Fruit fly (Drosophila melanogaster) whole organism, embryonic: ENCODE data around the gene sdk.

ENCODE experiments used
- Adf1 ChIP-seq: fragments of 200-800 bp; sonication (Bioruptor generic); IDR thresholded peaks from 2 replicates; pipeline ENCODE4 v1.3.6; 2022; ENCODE audit warnings: missing biosample characterization, missing genetic modification characterization
- Awh ChIP-seq: fragments of 200-800 bp; sonication (Bioruptor generic); IDR thresholded peaks from 2 replicates; pipeline ENCODE4, ENCODE4 v1.3.6; 2022; ENCODE audit warnings: missing biosample characterization, missing genetic modification characterization
- Blimp-1 ChIP-seq: fragments of 200-800 bp; sonication (Bioruptor generic); optimal IDR thresholded peaks from 3 replicates; lab custom pipeline; 2018; ENCODE audit warnings: missing biosample characterization, missing genetic modification characterization, mild to moderate bottlenecking, moderate library complexity, missing genetic modification reagents
- CG10462 ChIP-seq: fragments of 200-800 bp; sonication (Bioruptor generic); optimal IDR thresholded peaks from 2 replicates; lab custom pipeline; 2016; ENCODE audit warnings: missing biosample characterization, missing genetic modification characterization
- CG11504 ChIP-seq: fragments of 200-800 bp; sonication (Bioruptor generic); optimal IDR thresholded peaks from 3 replicates; lab custom pipeline; 2019; ENCODE audit warnings: missing biosample characterization, mild to moderate bottlenecking, missing genetic modification characterization, moderate library complexity
- CG12299 ChIP-seq: fragments of 200-800 bp; sonication (Bioruptor generic); optimal IDR thresholded peaks from 2 replicates; lab custom pipeline; 2018; ENCODE audit warnings: missing biosample characterization, mild to moderate bottlenecking, missing genetic modification characterization
- CG12391 ChIP-seq: fragments of 200-800 bp; sonication (Bioruptor generic); optimal IDR thresholded peaks from 3 replicates; lab custom pipeline; 2018; ENCODE audit warnings: missing biosample characterization, mild to moderate bottlenecking, missing genetic modification characterization, moderate library complexity
- CG17328 ChIP-seq: fragments of 200-800 bp; sonication (Bioruptor generic); IDR thresholded peaks from 2 replicates; pipeline ENCODE4 v1.3.6; 2022; ENCODE audit warnings: missing biosample characterization, missing genetic modification characterization
- CG17359 ChIP-seq: fragments of 200-800 bp; sonication (Bioruptor generic); optimal IDR thresholded peaks from 3 replicates; lab custom pipeline; 2018; ENCODE audit warnings: missing biosample characterization, mild to moderate bottlenecking, missing genetic modification characterization, moderate library complexity
- CG17802 ChIP-seq: fragments of 200-800 bp; sonication (Bioruptor generic); optimal IDR thresholded peaks from 2 replicates; lab custom pipeline; 2018; ENCODE audit warnings: missing biosample characterization, mild to moderate bottlenecking, missing genetic modification characterization, moderate library complexity
- CG2199 ChIP-seq: fragments of 200-800 bp; sonication (Bioruptor generic); IDR thresholded peaks from 3 replicates; pipeline ENCODE4 v1.3.6; 2022; ENCODE audit warnings: missing biosample characterization, missing genetic modification characterization
- CG2712 ChIP-seq: fragments of 200-800 bp; optimal IDR thresholded peaks from 3 replicates; lab custom pipeline; 2019; ENCODE audit warnings: missing biosample characterization, mild to moderate bottlenecking, missing genetic modification characterization, moderate library complexity
- CG2875 ChIP-seq: fragments of 200-800 bp; sonication (Bioruptor generic); optimal IDR thresholded peaks from 2 replicates; lab custom pipeline; 2017; ENCODE audit warnings: missing biosample characterization, mild to moderate bottlenecking, missing genetic modification characterization, missing genetic modification reagents
- CG33557 ChIP-seq: fragments of 200-800 bp; sonication (Bioruptor generic); optimal IDR thresholded peaks from 2 replicates; lab custom pipeline; 2019; ENCODE audit warnings: missing biosample characterization, mild to moderate bottlenecking, missing genetic modification characterization, moderate library complexity
- CG34224 ChIP-seq: fragments of 200-800 bp; sonication (Bioruptor generic); IDR thresholded peaks from 3 replicates; pipeline ENCODE4 v1.3.6; 2022; ENCODE audit warnings: missing biosample characterization, missing genetic modification characterization; ENCODE audit not compliant: partially characterized antibody
- CG3995 ChIP-seq: fragments of 200-800 bp; sonication (Bioruptor generic); optimal IDR thresholded peaks from 3 replicates; lab custom pipeline; 2016; ENCODE audit warnings: missing biosample characterization, missing genetic modification characterization
- CG42726 ChIP-seq: fragments of 200-800 bp; sonication (Bioruptor generic); IDR thresholded peaks from 2 replicates; pipeline ENCODE4 v1.3.6; 2022; ENCODE audit warnings: missing biosample characterization, missing genetic modification characterization; ENCODE audit not compliant: partially characterized antibody
- CG43689 ChIP-seq: fragments of 200-800 bp; sonication (Bioruptor generic); IDR thresholded peaks from 2 replicates; pipeline ENCODE4 v1.3.6; 2022; ENCODE audit warnings: missing biosample characterization, missing genetic modification characterization
- CG6272 ChIP-seq: fragments of 200-800 bp; sonication (Bioruptor generic); IDR thresholded peaks from 2 replicates; pipeline ENCODE4 v1.3.6; 2022; ENCODE audit warnings: missing biosample characterization, missing genetic modification characterization
- CG7839 ChIP-seq: fragments of 200-800 bp; sonication (Bioruptor generic); optimal IDR thresholded peaks from 3 replicates; lab custom pipeline; 2018; ENCODE audit warnings: missing biosample characterization, mild to moderate bottlenecking, missing genetic modification characterization, moderate library complexity
- CG8388 ChIP-seq: fragments of 200-800 bp; sonication (Bioruptor generic); optimal IDR thresholded peaks from 2 replicates; lab custom pipeline; 2019; ENCODE audit warnings: missing biosample characterization, mild to moderate bottlenecking, missing genetic modification characterization, moderate library complexity
- CG8944 ChIP-seq: fragments of 200-800 bp; sonication (Bioruptor generic); optimal IDR thresholded peaks from 3 replicates; lab custom pipeline; 2016; ENCODE audit warnings: missing biosample characterization, missing genetic modification characterization
- Dip3 ChIP-seq: fragments of 200-800 bp; sonication (Bioruptor generic); optimal IDR thresholded peaks from 3 replicates; lab custom pipeline; 2016; ENCODE audit warnings: missing biosample characterization, missing genetic modification characterization
- Lim3 ChIP-seq: fragments of 200-800 bp; sonication (Bioruptor generic); IDR thresholded peaks from 2 replicates; pipeline ENCODE4 v1.3.6; 2022; ENCODE audit warnings: missing biosample characterization, missing genetic modification characterization
- Med ChIP-seq: fragments of 200-800 bp; sonication (Bioruptor generic); peaks from one replicate; lab custom pipeline; 2016; ENCODE audit warnings: missing biosample characterization, missing genetic modification characterization, mild to moderate bottlenecking, inconsistent platforms, moderate library complexity
- Optix ChIP-seq: fragments of 200-800 bp; sonication (Bioruptor generic); IDR thresholded peaks from 3 replicates; pipeline ENCODE4 v1.3.6; 2022; ENCODE audit warnings: missing biosample characterization, missing genetic modification characterization
- PHDP ChIP-seq: fragments of 200-800 bp; sonication (Bioruptor generic); optimal IDR thresholded peaks from 3 replicates; lab custom pipeline; 2018; ENCODE audit warnings: missing biosample characterization, mild to moderate bottlenecking, missing genetic modification characterization, moderate library complexity
- Six4 ChIP-seq: fragments of 200-800 bp; sonication (Bioruptor generic); optimal IDR thresholded peaks from 2 replicates; lab custom pipeline; 2016; ENCODE audit warnings: missing biosample characterization, missing genetic modification characterization
- Xrp1 ChIP-seq: fragments of 200-800 bp; sonication (Bioruptor generic); IDR thresholded peaks from 2 replicates; pipeline ENCODE4 v1.3.6; 2022; ENCODE audit warnings: missing biosample characterization, missing genetic modification characterization
- ci ChIP-seq: fragments of 200-800 bp; sonication (Bioruptor generic); IDR thresholded peaks from 3 replicates; pipeline ENCODE4 v1.3.6; 2022; ENCODE audit warnings: missing biosample characterization, missing genetic modification characterization
- cwo ChIP-seq: fragments of 200-800 bp; sonication (Bioruptor generic); optimal IDR thresholded peaks from 3 replicates; lab custom pipeline; 2017; ENCODE audit warnings: missing biosample characterization, missing genetic modification characterization, mild to moderate bottlenecking, moderate library complexity, missing genetic modification reagents
- dimm ChIP-seq: fragments of 200-800 bp; sonication (Bioruptor generic); IDR thresholded peaks from 2 replicates; pipeline ENCODE4 v1.3.6; 2022; ENCODE audit warnings: missing biosample characterization, missing genetic modification characterization
- gem ChIP-seq: fragments of 200-800 bp; sonication (Bioruptor generic); optimal IDR thresholded peaks from 2 replicates; lab custom pipeline; 2019; ENCODE audit warnings: missing biosample characterization, mild to moderate bottlenecking, missing genetic modification characterization, moderate library complexity
- grau ChIP-seq: fragments of 200-800 bp; optimal IDR thresholded peaks from 3 replicates; lab custom pipeline; 2019; ENCODE audit warnings: missing biosample characterization, mild to moderate bottlenecking, missing genetic modification characterization, moderate library complexity
- ham ChIP-seq: fragments of 200-800 bp; sonication (Bioruptor generic); IDR thresholded peaks from 2 replicates; pipeline ENCODE4 v1.3.6; 2022; ENCODE audit warnings: missing biosample characterization, missing genetic modification characterization
- hkb ChIP-seq, 2 experiments: fragments of 200-800 bp in 1 of 2; fragments of >200 bp in 1 of 2; sonication (Bioruptor generic) in 1 of 2; IDR thresholded peaks in 1 of 2; optimal IDR thresholded peaks in 1 of 2; 2 replicates each; pipeline versions ENCODE4 v1.3.6 to Lab custom; 2017 to 2022; ENCODE audit warnings: missing biosample characterization in 1 of 2, missing genetic modification characterization in 1 of 2
- lbe ChIP-seq: fragments of 200-800 bp; sonication (Bioruptor generic); optimal IDR thresholded peaks from 2 replicates; lab custom pipeline; 2016; ENCODE audit warnings: missing biosample characterization, mild to moderate bottlenecking, missing genetic modification characterization
- lola ChIP-seq, 3 experiments: fragments of >200 bp in 2 of 3; fragments of 200-800 bp in 1 of 3; sonication (Bioruptor generic) in 1 of 3; optimal IDR thresholded peaks; 2 replicates each; lab custom pipeline; 2017 to 2019; ENCODE audit warnings: missing biosample characterization in 3 of 3, missing genetic modification characterization in 3 of 3, mild to moderate bottlenecking in 1 of 3, moderate library complexity in 1 of 3
- nerfin-2 ChIP-seq: fragments of 200-800 bp; sonication (Bioruptor generic); IDR thresholded peaks from 2 replicates; pipeline ENCODE4 v1.3.6; 2022; ENCODE audit warnings: missing biosample characterization, missing genetic modification characterization; ENCODE audit not compliant: partially characterized antibody
- prd ChIP-seq, 3 experiments: fragments of >200 bp in 2 of 3; fragments of 200-800 bp in 1 of 3; sonication (Bioruptor generic) in 1 of 3; optimal IDR thresholded peaks in 2 of 3; IDR thresholded peaks in 1 of 3; 2 replicates in 2 of 3; 3 replicates in 1 of 3; pipeline versions ENCODE4 v1.3.6 to Lab custom; 2017 to 2022; ENCODE audit warnings: missing biosample characterization in 1 of 3, missing genetic modification characterization in 1 of 3
- sc ChIP-seq, 3 experiments: fragments of >200 bp in 2 of 3; fragments of 200-800 bp in 1 of 3; sonication (Bioruptor generic) in 1 of 3; optimal IDR thresholded peaks; 2 replicates in 2 of 3; 3 replicates in 1 of 3; lab custom pipeline; 2017; ENCODE audit warnings: mild to moderate bottlenecking in 1 of 3, missing biosample characterization in 1 of 3, missing genetic modification characterization in 1 of 3, missing genetic modification reagents in 1 of 3
- sd ChIP-seq: fragments of 200-800 bp; sonication (Bioruptor generic); optimal IDR thresholded peaks from 3 replicates; lab custom pipeline; 2018; ENCODE audit warnings: missing biosample characterization, mild to moderate bottlenecking, missing genetic modification characterization, moderate library complexity
- sens-2 ChIP-seq: fragments of 200-800 bp; sonication (Bioruptor generic); IDR thresholded peaks from 2 replicates; pipeline ENCODE4 v1.3.6; 2022; ENCODE audit warnings: missing biosample characterization, missing genetic modification characterization
- sug ChIP-seq: fragments of 200-800 bp; optimal IDR thresholded peaks from 2 replicates; lab custom pipeline; 2019; ENCODE audit warnings: missing biosample characterization, mild to moderate bottlenecking, missing genetic modification characterization, moderate library complexity
- usp ChIP-seq: fragments of >200 bp; optimal IDR thresholded peaks from 2 replicates; lab custom pipeline; 2017; ENCODE audit warnings: missing biosample characterization, missing genetic modification characterization
- wor ChIP-seq: fragments of 200-800 bp; sonication (Bioruptor generic); IDR thresholded peaks from 2 replicates; pipeline ENCODE4 v1.3.6; 2022; ENCODE audit warnings: missing biosample characterization, missing genetic modification characterization
- zen2 ChIP-seq: fragments of 200-800 bp; sonication (Bioruptor generic); IDR thresholded peaks from 3 replicates; pipeline ENCODE4 v1.3.6; 2022; ENCODE audit warnings: missing biosample characterization, missing genetic modification characterization; ENCODE audit not compliant: partially characterized antibody
- zfh1 ChIP-seq: fragments of 200-800 bp; sonication (Bioruptor generic); IDR thresholded peaks from 3 replicates; pipeline ENCODE4 v1.3.6; 2022; ENCODE audit warnings: missing biosample characterization, missing genetic modification characterization

sdk gene

dm6 chrX:711852-712251 is 25.2 kb downstream of the sdk start (continued):
- TF ChIP-seq CG34224 (GFP tag; lab: Robert Waterston, UW) (no peak), CG17328 (GFP tag; lab: Robert Waterston, UW) (peak; percentile 31; the same call in 1 of the 2 replicates), nerfin-2 (no peak), cwo (no peak), CG10462 (GFP tag; lab: Kevin White, UChicago) (no peak), CG12299 (no peak), dimm (no peak), CG11504 (tag; lab: Kevin White, UChicago) (peak; percentile 7), sug (tag; lab: Kevin White, UChicago) (no peak), CG8388 (GFP tag; lab: Kevin White, UChicago) (peak; percentile 1), wor (no peak), gem (tag; lab: Kevin White, UChicago) (peak; percentile 18), usp (GFP tag; lab: Kevin White, UChicago) (no peak), zfh1 (GFP tag; lab: Robert Waterston, UW) (0 out of 3 replicates have a peak, but pooled peaks have one; percentile 47), CG2712 (tag; lab: Kevin White, UChicago) (peak; percentile 41), CG3995 (no peak), lola (GFP tag; optimal IDR thresholded peaks at IDR 0.05; lab: Kevin White, UChicago) (no peak), CG7839 (tag; lab: Kevin White, UChicago) (peak; percentile 0), prd (optimal IDR thresholded peaks at IDR 0.05; lab: Kevin White, UChicago) (no peak), prd (GFP tag; IDR thresholded peaks at IDR 0.05; lab: Robert Waterston, UW) (peak; percentile 22; the same call in 1 of the 3 replicates), CG8944 (no peak), CG42726 (no peak), Med (GFP tag; lab: Kevin White, UChicago) (peak; percentile 39), CG12391 (peak; percentile 3), CG6272 (no peak), zen2 (no peak), sc (optimal IDR thresholded peaks at IDR 0.05; lab: Kevin White, UChicago) (no peak), sc (GFP tag; optimal IDR thresholded peaks at IDR 0.05; lab: Kevin White, UChicago) (no peak), Optix (GFP tag; lab: Robert Waterston, UW) (0 out of 3 replicates have a peak, but pooled peaks have one; percentile 9), Xrp1 (GFP tag; lab: Robert Waterston, UW) (peak; percentile 70), CG17802 (no peak), PHDP (tag; lab: Kevin White, UChicago) (peak; percentile 5), grau (tag; lab: Kevin White, UChicago) (peak; percentile 3), CG2875 (no peak), sd (no peak), CG17359 (tag; lab: Kevin White, UChicago) (peak; percentile 6), hkb (optimal IDR thresholded peaks at IDR 0.05; lab: Kevin White, UChicago) (no peak), hkb (GFP tag; IDR thresholded peaks at IDR 0.05; lab: Robert Waterston, UW) (no peak), Lim3 (GFP tag; lab: Robert Waterston, UW) (no peak), Six4 (GFP tag; lab: Kevin White, UChicago) (no peak), lbe (GFP tag; lab: Kevin White, UChicago) (peak; percentile 72), Adf1 (GFP tag; lab: Robert Waterston, UW) (no peak), Awh (0 out of 2 replicates have a peak, but pooled peaks have one; percentile 15), CG43689 (no peak), ci (GFP tag; lab: Robert Waterston, UW) (peak; percentile 64; the same call in 2 of the 3 replicates), Blimp-1 (GFP tag; lab: Kevin White, UChicago) (peak; percentile 35), CG2199 (GFP tag; lab: Robert Waterston, UW) (0 out of 3 replicates have a peak, but pooled peaks have one; percentile 15), Dip3 (no peak), CG33557 (peak; percentile 7), sens-2 (GFP tag; lab: Robert Waterston, UW) (no peak), ham (GFP tag; lab: Robert Waterston, UW) (no peak)
